Fruit fly (Drosophila melanogaster) S2 (cell line): ENCODE measurements around the gene Ldaf1.

Experiments used
- CG8478 ChIP-seq: fragments of >200 bp; optimal IDR thresholded peaks from 2 replicates; lab custom pipeline; 2018
- CTCF ChIP-seq, 2 experiments: fragments of >200 bp; optimal IDR thresholded peaks; 2 replicates each; lab custom pipeline; 2018

The Ldaf1 gene

DNA sequence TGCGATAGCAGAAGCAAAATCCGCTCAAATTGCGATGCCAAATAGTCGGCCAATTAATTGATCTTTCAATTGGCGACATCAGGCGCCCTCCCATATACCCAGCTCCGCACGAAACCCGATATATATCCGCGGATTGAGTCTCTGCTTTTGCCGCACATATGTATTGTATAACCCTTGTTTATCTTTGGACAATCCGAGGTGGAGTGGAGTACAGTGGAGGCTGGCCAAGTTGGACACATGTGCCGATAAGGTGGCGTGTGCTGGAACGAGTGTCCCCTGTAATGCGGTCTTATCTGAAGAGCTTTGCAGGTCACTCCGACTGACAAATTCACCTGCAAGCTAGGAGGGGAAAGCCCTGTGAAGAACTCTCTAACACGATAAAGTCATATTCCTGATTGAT is 7.8 kb upstream of the Ldaf1 start:
- no peak for TF ChIP-seq CTCF (optimal IDR thresholded peaks at IDR 0.05; lab: Kevin White, UChicago)
- no peak for TF ChIP-seq CG8478 (lab: Kevin White, UChicago)

DNA sequence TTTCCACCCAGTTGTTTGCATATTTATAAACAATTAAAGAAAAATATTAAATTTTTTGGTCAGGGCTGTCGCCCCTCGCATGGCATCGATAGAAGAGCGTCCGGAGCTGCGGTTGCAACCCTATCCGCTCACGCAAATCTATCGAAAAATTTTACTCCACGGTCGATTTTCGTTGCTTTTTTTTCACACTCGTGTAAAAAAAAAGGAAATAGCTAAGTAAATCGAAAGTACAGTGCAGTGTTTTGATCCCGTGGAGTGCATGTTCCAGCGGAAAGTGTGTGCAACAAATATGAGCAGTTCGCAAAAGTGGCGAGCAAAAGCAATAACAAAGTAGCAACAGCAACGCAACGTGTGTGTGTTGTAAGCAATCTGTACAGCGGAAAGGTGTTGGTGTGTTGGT is 7.0 kb upstream of the Ldaf1 start, which contains the start of the genes Edem1 and Rbcn-3B:
Edem1 (minus strand) TSS at position 71 of the 400 bp plus-strand sequence.
Rbcn-3B (plus strand) TSS at position 164 of the 400 bp plus-strand sequence.
- TF ChIP-seq CG8478 (lab: Kevin White, UChicago) (no peak), CTCF (optimal IDR thresholded peaks at IDR 0.05; lab: Kevin White, UChicago) (no peak)

DNA sequence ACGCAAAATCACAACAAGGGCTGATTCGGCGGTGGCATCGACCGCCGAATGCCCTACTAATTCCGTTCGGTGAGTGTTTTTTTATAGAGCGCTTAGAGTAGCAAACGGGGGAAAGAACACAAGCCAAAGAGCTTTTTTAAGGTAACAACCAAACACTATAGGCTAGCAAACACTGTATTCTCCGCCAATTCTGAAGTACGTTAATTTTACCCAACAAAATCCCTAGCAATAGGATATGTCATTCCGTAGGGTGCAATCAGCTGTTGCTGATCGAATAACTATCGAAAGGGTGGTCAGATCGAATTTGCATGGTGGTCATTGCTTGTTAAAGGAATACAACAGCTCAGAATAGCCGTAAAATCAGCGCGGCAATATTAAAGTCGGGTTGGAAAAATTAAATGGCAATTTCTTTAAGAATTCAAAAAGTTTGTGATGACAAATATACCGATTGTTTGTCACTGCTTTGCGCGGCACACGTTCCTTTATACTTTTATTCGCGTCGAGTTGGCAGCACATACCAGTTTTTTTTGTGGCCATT is 6.1 kb upstream of the Ldaf1 start, which contains the start of gene mip130:
mip130 (plus strand) TSS at position 513 of the 538 bp plus-strand sequence.
- TF ChIP-seq CG8478 (lab: Kevin White, UChicago) (no peak), CTCF (optimal IDR thresholded peaks at IDR 0.05; lab: Kevin White, UChicago) (no peak)

DNA sequence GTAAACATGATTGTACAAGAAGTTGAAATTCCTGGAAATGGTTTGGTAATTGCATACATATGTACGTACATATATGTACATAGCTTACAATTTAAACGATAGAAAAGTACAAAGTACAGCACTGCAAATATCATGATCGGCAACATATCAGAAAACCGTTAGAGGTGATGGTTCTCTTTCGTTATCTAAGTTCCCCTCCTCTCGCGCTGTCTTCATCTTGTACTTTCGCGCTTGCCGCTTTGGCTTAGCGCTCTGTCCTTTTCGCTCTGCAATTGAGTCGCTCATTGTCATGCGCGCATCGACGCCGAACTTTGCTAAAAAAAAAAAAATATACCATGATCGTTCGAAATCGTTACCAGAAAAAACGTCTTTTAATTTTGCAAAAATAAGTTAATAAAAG is 2.3 kb upstream of the Ldaf1 start:
- TF ChIP-seq CG8478 (lab: Kevin White, UChicago) (no peak), CTCF (optimal IDR thresholded peaks at IDR 0.05; lab: Kevin White, UChicago) (no peak)

DNA sequence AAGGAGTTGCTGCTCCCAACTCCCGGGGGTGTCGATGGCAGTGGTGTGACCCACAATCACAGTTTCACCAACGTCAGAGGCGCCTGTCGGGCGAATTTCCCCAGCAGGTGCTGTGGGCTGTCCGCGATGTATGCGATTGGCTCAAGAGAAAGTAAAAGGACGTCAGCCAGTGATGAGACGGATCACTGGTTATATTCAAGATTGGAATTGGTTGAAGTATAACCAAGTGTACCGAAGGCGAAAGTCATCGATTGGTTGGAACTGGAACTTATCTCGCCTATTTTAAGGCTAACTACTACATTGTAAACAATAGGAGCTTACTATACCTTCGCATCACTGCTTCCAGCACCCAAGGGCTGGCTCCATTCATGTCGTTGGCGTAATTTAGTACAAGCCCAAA is 1.4 kb upstream of the Ldaf1 start, which contains the start of gene CG32801:
CG32801 (minus strand) TSS at position 101 of the 400 bp plus-strand sequence.
- no peak for TF ChIP-seq CTCF (optimal IDR thresholded peaks at IDR 0.05; lab: Kevin White, UChicago)
- TF ChIP-seq CG8478 (lab: Kevin White, UChicago), result no peak

DNA sequence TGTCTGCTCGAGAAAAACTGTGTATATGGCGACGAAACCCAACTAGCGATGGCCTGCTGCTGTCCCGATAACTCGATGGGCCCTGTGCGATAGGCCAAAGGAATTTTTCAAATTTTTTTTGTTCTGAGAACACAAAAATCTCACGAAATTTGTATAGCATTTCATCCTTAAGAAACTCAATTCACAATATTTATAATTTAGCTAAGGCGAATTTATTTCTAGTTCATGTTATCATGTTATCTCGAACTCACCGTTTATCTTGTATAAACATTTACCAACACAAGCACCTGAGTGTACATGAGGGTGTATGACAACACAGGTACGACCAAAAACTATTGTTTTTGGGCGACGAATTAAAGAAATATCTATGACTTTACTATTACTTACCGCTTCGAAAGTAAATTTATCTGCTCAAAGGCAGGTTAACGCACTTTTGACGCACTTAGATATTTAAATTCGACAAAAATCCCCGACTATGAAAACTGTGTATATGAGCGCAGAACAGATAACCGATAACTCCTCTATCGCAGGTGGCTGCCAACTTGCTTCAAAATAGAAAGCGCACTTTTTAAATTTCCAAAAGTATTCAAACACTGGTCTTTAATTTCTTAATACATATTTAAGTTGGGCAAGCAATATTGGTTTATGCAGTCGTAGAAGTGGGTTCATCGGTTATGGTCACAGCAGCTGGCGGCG is 1.4 kb downstream of the Ldaf1 start, which contains the start of gene arm:
arm (minus strand) TSS at position 524 of the 696 bp plus-strand sequence.
- no peak for TF ChIP-seq CTCF (optimal IDR thresholded peaks at IDR 0.05; lab: Kevin White, UChicago)
- TF ChIP-seq CG8478 (lab: Kevin White, UChicago), result no peak

DNA sequence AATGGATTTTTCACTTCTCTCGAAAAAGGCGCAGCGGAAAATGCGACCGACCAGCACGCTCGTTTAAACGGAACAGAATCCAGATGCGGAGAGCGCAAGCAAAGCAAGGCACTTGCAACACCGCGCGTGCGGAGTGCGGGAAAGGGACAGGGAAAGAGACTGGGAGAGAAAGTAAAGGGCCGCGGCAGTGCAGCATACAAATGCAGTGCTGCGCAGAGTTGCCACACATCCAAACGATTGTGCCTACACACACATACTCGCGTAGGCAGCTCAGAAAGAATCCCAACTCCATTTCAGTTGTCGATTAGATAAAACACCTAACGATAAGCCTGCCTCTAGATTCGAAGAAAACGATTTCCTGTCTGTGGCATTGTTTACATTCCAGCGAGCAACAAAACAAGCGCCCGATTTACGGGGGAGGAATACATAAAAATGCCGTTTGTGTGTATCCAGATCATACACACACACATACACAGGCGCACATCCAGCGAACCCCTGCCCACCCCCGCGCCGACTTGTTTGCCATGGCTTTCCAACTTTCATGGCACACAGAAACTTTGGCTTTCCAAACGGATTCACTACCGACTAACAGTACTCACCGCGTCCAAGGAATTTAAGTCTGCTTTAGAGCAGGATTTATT is 2.1 kb downstream of the Ldaf1 start:
- TF ChIP-seq CG8478 (lab: Kevin White, UChicago), result no peak
- no peak for TF ChIP-seq CTCF (optimal IDR thresholded peaks at IDR 0.05; lab: Kevin White, UChicago)

DNA sequence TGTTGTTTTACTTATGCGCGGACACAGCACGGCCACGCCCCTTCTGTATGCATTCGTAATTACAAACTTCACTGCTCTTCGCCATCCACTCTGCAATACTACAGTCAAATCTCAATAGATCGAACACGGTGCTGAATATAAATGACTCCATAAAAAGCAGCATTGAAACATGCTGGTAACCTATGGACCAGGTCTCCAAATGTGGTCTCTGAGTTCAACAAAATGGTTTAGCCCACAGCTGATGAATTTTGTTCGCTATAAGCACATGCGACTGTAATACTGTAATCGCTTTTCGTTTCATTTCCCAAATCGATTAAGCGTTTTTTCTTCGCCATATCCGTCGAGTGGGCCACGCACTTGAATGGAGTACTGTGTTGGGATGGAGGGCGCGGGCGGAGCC is 4.3 kb downstream of the Ldaf1 start:
- TF ChIP-seq CG8478 (lab: Kevin White, UChicago) (no peak), CTCF (optimal IDR thresholded peaks at IDR 0.05; lab: Kevin White, UChicago) (no peak)

DNA sequence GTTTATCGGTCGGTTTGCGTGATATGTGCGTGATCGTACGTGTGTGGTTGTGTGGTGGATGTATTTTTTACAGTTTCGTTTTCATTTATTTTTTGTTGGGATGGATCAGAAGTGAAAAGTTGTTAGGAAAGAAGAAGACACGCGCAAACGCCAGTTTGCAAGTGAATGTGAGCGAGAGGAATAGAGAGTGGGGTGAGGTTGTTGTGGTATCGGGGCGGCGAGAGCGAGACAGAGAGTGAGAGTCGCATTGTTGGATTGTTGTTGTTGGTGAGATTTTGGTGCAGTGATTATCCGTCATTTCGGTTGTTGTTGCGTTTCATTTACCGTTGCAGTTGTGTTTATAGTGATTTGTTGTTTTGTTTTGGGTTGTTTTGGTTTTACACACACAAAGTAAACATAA is 8.2 kb downstream of the Ldaf1 start:
- TF ChIP-seq CG8478 (lab: Kevin White, UChicago), result no peak
- no peak for TF ChIP-seq CTCF (optimal IDR thresholded peaks at IDR 0.05; lab: Kevin White, UChicago)

DNA sequence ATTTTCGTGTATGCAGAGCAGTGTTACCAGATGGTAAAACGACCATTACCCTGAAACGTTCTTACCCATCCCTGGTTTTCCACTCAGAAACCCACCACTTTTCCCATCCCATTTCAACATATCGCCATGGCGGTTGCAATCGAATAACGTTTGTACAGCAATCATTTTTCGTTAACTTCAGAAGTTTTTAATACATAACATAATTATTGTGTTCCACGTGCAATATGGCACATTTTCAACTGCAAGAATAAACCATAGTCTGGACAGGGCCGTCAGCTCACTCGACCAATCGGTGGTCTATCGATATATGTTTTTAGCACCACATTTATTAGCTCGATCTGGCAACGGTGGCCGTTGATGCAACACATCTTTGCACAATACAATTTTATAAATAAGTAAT is 11.8 kb downstream of the Ldaf1 start, which contains the start of the genes trr and mRpL16:
trr (minus strand) TSS at position 25 of the 400 bp plus-strand sequence.
mRpL16 (plus strand) TSS at position 331 of the 400 bp plus-strand sequence.
- TF ChIP-seq CG8478 (lab: Kevin White, UChicago), result no peak
- TF ChIP-seq CTCF (optimal IDR thresholded peaks at IDR 0.05; lab: Kevin White, UChicago), result peak in 1 of 2 experiments; percentile 33

DNA sequence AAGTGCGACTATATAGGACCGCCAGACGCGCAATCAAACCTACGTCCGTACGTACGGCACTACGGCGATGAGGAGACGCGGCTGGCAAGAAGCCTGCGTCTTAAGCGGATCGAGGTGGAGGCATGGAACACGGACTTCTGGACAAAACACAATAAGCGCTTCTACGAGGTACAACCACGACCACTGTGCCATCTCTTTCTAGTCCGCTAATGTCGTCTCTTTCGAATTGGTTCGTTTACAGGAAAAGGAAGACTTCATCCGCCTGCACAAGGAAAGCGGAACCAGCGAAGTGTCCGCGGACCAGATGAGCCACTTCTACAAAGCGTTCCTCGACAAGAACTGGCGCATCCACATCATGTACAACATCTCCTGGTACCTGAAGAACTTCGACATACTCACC is 20.9 kb downstream of the Ldaf1 start:
- TF ChIP-seq CG8478 (lab: Kevin White, UChicago) (no peak), CTCF (optimal IDR thresholded peaks at IDR 0.05; lab: Kevin White, UChicago) (no peak)

DNA sequence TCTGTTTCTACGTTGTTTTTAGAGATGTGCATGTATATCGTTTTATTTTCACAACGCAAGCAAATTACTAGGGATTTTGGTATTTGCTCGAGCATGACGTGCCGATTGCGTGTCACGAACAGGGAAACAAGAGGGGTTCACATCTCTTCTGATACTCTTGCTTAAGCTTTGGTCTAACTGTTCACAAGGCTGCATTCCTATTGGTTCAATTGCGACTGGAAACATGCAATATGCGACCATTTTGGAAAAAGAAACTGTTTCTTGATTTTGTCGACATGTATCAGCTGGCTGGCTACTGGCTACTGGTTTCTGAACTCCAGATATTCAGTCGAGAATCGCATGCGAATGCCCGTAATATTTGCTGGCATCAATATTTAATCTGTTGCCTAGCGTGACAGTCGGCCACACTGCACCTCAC is 21.6 kb downstream of the Ldaf1 start, which contains the start of gene Coa8:
Coa8 (plus strand) TSS at position 144 of the 418 bp plus-strand sequence.
- no peak for TF ChIP-seq CG8478 (lab: Kevin White, UChicago)
- no peak for TF ChIP-seq CTCF (optimal IDR thresholded peaks at IDR 0.05; lab: Kevin White, UChicago)

DNA sequence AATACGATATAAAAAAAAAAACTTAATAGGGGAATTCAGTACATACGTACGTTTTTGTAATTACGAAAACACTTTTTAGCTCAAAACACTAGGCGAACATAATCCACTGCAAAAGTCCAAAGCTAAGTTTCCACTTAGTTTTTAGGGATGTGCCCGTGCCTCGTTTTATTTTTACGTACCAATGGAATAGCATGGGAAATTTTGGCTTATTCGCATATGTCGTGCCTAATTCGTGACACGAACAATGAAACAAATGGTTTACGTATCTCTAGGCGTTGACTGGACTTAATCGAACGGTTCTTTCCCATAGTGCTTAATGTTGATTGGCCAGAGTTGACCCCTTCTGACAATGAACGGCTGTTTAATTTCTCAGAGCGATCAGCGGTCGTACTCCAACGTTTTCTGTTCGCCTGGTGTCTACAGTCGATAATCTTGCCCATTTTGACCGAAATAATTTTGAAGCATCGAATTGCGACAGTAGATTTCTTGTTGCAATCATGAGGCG is 22.1 kb downstream of the Ldaf1 start, which contains the start of gene CG14818:
CG14818 (minus strand) TSS at position 169 of the 505 bp plus-strand sequence.
- TF ChIP-seq CTCF (optimal IDR thresholded peaks at IDR 0.05; lab: Kevin White, UChicago), result no peak
- TF ChIP-seq CG8478 (lab: Kevin White, UChicago), result no peak

DNA sequence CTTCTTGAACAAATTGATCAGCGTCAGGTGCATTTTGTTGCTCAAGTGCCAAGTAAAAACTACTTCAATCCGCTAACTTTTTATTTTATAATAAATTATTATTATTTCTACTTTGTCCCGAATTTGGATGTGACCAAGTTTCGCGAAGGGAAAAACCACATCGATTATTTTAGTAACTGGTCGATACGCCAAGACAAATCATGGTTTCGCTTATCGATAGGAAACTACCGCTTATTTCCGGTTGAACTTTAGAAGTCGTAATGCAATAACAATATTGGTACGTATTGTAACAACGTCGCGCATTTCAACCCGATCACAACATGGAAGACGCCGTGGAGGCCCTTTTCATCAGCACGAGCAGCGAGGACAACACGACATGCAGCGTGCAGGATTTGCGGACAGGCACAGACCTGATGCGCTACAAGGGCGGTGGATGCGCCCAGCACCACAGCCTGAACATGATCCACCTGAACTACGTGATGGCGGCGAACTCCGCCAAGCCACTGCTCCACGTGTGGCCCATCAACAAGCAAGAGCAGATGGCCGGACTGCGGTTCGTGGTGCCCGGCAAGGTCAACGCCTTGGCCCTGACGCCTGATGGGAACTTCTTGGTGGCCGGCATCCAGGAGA is 24.5 kb downstream of the Ldaf1 start, which contains the start of the genes CG14817 and CG14805:
CG14817 (minus strand) TSS at position 164 of the 630 bp plus-strand sequence.
CG14805 (plus strand) TSS at position 211 of the 630 bp plus-strand sequence.
- TF ChIP-seq CG8478 (lab: Kevin White, UChicago) (no peak), CTCF (optimal IDR thresholded peaks at IDR 0.05; lab: Kevin White, UChicago) (no peak)
